Worm (Caenorhabditis elegans) whole organism, L4 larva: ENCODE results near the gene F14H3.14.
A peak's percentile ranks its signal among the peaks of the same experiment; 100 is the strongest.

ENCODE experiments used
- Y48G9A.11 ChIP-seq: fragments of 200-800 bp; sonication (Bioruptor generic); IDR thresholded peaks from 2 replicates; pipeline ENCODE4 v1.3.6; 2022; ENCODE audit warnings: missing genetic modification reagents, missing genetic modification characterization, missing compliant biosample characterization
- ZK337.2 ChIP-seq: fragments of 200-800 bp; sonication (Bioruptor generic); IDR thresholded peaks from 2 replicates; pipeline ENCODE4 v1.3.6; 2022; ENCODE audit warnings: missing genetic modification reagents, missing genetic modification characterization, missing compliant biosample characterization
- aha-1 ChIP-seq: fragments of 150-350 bp; peaks from one replicate; lab custom pipeline; 2014; ENCODE audit warnings: missing biosample characterization, missing genetic modification characterization
- ama-1 ChIP-seq: fragments of 150-350 bp; optimal IDR thresholded peaks from 2 replicates; lab custom pipeline; 2014; ENCODE audit warnings: inconsistent platforms, mixed read lengths
- cey-2 ChIP-seq: sonication (generic microtip); optimal IDR thresholded peaks from 3 replicates; lab custom pipeline; 2017; ENCODE audit warnings: missing genetic modification characterization, mild to moderate bottlenecking, missing compliant biosample characterization, antibody characterized with exemption, borderline replicate concordance; ENCODE audit not compliant: insufficient read depth
- daf-8 ChIP-seq: fragments of 200-800 bp; sonication (Bioruptor generic); IDR thresholded peaks from 2 replicates; pipeline ENCODE4 v1.3.6; 2022; ENCODE audit warnings: missing genetic modification characterization, missing compliant biosample characterization
- hmg-1.1 ChIP-seq: fragments of 200-800 bp; sonication (Bioruptor generic); IDR thresholded peaks from 2 replicates; pipeline ENCODE4 v1.3.6; 2022; ENCODE audit warnings: missing genetic modification reagents, missing genetic modification characterization, missing compliant biosample characterization
- lin-29 ChIP-seq: fragments of 200-800 bp; sonication (Bioruptor generic); IDR thresholded peaks from 2 replicates; pipeline ENCODE4 v1.3.6; 2022; ENCODE audit warnings: missing genetic modification reagents, missing genetic modification characterization, missing compliant biosample characterization
- lir-3 ChIP-seq: sonication (generic microtip); optimal IDR thresholded peaks from 2 replicates; lab custom pipeline; 2016; ENCODE audit warnings: mild to moderate bottlenecking, missing genetic modification characterization, missing compliant biosample characterization
- nhr-28 ChIP-seq: fragments of 150-350 bp; optimal IDR thresholded peaks from 2 replicates; lab custom pipeline; 2014; ENCODE audit warnings: missing biosample characterization, missing genetic modification characterization
- php-3 ChIP-seq: fragments of 200-800 bp; sonication (Bioruptor generic); IDR thresholded peaks from 2 replicates; pipeline ENCODE4 v1.3.6; 2022; ENCODE audit warnings: missing genetic modification reagents, missing genetic modification characterization, missing compliant biosample characterization
- spr-3 ChIP-seq: fragments of 200-800 bp; sonication (Bioruptor generic); optimal IDR thresholded peaks from 2 replicates; lab custom pipeline; 2018; ENCODE audit warnings: mild to moderate bottlenecking, missing genetic modification characterization, missing compliant biosample characterization
- tra-1 ChIP-seq: fragments of 200-800 bp; sonication (Bioruptor generic); IDR thresholded peaks from 2 replicates; pipeline ENCODE4 v1.3.6; 2022; ENCODE audit warnings: missing genetic modification reagents, missing genetic modification characterization, missing compliant biosample characterization
- unc-62 ChIP-seq, 3 experiments: fragments of 150-350 bp in 1 of 3; sonication (generic microtip); optimal IDR thresholded peaks in 2 of 3; peaks in 1 of 3; 1 replicate in 1 of 3; 2 replicates in 2 of 3; lab custom pipeline; 2014 to 2017; ENCODE audit warnings: missing biosample characterization in 3 of 3, missing genetic modification characterization in 3 of 3, missing genetic modification reagents in 3 of 3, missing genotype in 1 of 3
- zag-1 ChIP-seq: fragments of 150-350 bp; optimal IDR thresholded peaks from 2 replicates; lab custom pipeline; 2014; ENCODE audit warnings: missing biosample characterization, missing genetic modification characterization
- zfp-2 ChIP-seq: sonication (generic microtip); optimal IDR thresholded peaks from 2 replicates; lab custom pipeline; 2016; ENCODE audit warnings: mild to moderate bottlenecking, missing genetic modification characterization, missing compliant biosample characterization

The F14H3.14 gene

DNA sequence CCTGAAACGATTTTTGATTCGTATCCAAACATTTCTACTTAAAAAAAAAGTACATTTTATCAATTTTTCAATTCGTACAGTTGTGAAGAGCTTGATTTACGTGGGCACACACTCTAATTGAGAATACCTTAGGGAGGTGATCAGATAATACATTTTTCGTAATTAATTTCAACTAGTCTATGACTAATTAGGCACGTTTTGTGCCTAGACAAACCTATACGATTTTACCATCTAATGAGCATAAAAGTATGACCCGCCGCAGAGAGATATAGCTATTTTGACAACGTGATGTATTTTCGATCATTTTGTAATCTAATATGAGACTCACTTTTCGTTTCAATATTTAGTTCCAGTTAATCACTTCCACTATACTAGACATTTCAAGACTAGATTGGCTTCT is 45.7 kb downstream of the F14H3.14 start:
- TF ChIP-seq aha-1 (tag; lab: Kevin White, UChicago) (peak; percentile 54), zag-1 (tag; lab: Kevin White, UChicago) (no peak)

DNA sequence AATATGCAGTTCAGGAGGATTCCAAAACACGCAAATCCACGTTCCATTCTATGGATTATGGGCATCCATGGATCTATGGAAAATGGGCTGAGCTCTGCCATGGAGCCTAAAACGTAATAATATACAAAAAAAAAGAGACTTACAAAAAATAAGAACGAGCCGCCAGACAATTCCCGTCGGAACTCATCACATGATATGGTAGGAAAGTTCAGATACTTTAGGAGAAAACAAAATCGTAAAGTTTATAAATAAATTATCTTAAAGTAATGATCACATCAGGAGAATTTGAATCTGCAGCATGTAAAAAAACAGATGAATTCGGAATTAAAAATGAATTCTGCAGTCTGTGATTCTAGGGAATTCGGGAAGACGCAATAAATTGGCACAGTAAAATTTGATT is 47.0 kb downstream of the F14H3.14 start, which contains the start of gene str-232:
str-232 (minus strand) TSS at position 101 of the 400 bp plus-strand sequence.
- TF ChIP-seq daf-8 (no peak), Y48G9A.11 (no peak), php-3 (GFP tag; lab: Robert Waterston, UW) (no peak), lir-3 (tag; lab: Kevin White, UChicago) (no peak), hmg-1.1 (no peak), unc-62 (GFP tag; optimal IDR thresholded peaks at IDR 0.05 in 1 of 2; lab: Kevin White, UChicago) (no peak), unc-62 (tag; optimal IDR thresholded peaks at IDR 0.05; lab: Kevin White, UChicago) (no peak), ama-1 (lab: Kevin White, UChicago) (no peak), spr-3 (GFP tag; lab: Kevin White, UChicago) (no peak), nhr-28 (tag; lab: Kevin White, UChicago) (no peak), ZK337.2 (GFP tag; lab: Robert Waterston, UW) (no peak), cey-2 (no peak), tra-1 (no peak), zfp-2 (no peak), lin-29 (no peak)
